Worm (Caenorhabditis elegans) whole organism, L2 larva: Measurements from ENCODE around the gene R01H2.2.

Experiments used
- C34F6.9 ChIP-seq: fragments of 150-350 bp; optimal IDR thresholded peaks from 2 replicates; lab custom pipeline; 2014; ENCODE audit warnings: missing biosample characterization, missing genetic modification characterization
- F13H6.1 ChIP-seq: sonication (generic microtip); optimal IDR thresholded peaks from 2 replicates; lab custom pipeline; 2016; ENCODE audit warnings: missing genetic modification characterization, missing compliant biosample characterization
- R02D3.7 ChIP-seq: fragments of 150-350 bp; optimal IDR thresholded peaks from 2 replicates; lab custom pipeline; 2014; ENCODE audit warnings: missing biosample characterization, missing genetic modification characterization
- Y55F3AM.14 ChIP-seq: fragments of 200-800 bp; sonication (Bioruptor generic); optimal IDR thresholded peaks from 2 replicates; lab custom pipeline; 2018; ENCODE audit warnings: mild to moderate bottlenecking, missing genetic modification characterization, missing compliant biosample characterization
- alr-1 ChIP-seq: fragments of 150-350 bp; optimal IDR thresholded peaks from 2 replicates; lab custom pipeline; 2014; ENCODE audit warnings: missing biosample characterization, missing genetic modification characterization
- ama-1 ChIP-seq: fragments of 150-350 bp; optimal IDR thresholded peaks from 2 replicates; lab custom pipeline; 2018; ENCODE audit warnings: inconsistent platforms
- blmp-1 ChIP-seq: sonication (generic microtip); optimal IDR thresholded peaks from 2 replicates; lab custom pipeline; 2017; ENCODE audit warnings: missing genetic modification characterization, mild to moderate bottlenecking, missing compliant biosample characterization, antibody characterized with exemption, moderate library complexity; ENCODE audit not compliant: insufficient read depth
- ceh-16 ChIP-seq: fragments of 150-350 bp; optimal IDR thresholded peaks from 2 replicates; lab custom pipeline; 2014; ENCODE audit warnings: missing biosample characterization, missing genetic modification characterization
- ceh-82 ChIP-seq: fragments of 150-350 bp; optimal IDR thresholded peaks from 2 replicates; lab custom pipeline; 2014; ENCODE audit warnings: missing biosample characterization, missing genetic modification characterization
- dmd-4 ChIP-seq: sonication (generic microtip); optimal IDR thresholded peaks from 2 replicates; lab custom pipeline; 2017; ENCODE audit warnings: missing biosample characterization, missing genetic modification characterization
- elt-1 ChIP-seq: fragments of 150-350 bp; optimal IDR thresholded peaks from 2 replicates; lab custom pipeline; 2014; ENCODE audit warnings: missing biosample characterization, missing genetic modification characterization
- fos-1 ChIP-seq: fragments of 150-350 bp; optimal IDR thresholded peaks from 2 replicates; lab custom pipeline; 2014; ENCODE audit warnings: missing biosample characterization, missing genetic modification characterization
- lin-11 ChIP-seq: fragments of 150-350 bp; sonication (generic microtip); optimal IDR thresholded peaks from 2 replicates; lab custom pipeline; 2014; ENCODE audit warnings: missing biosample characterization, missing genetic modification characterization, inconsistent platforms, mixed read lengths
- lin-13 ChIP-seq: fragments of 150-350 bp; optimal IDR thresholded peaks from 2 replicates; lab custom pipeline; 2014; ENCODE audit warnings: missing biosample characterization, missing genetic modification reagents, missing genetic modification characterization
- lin-39 ChIP-seq: fragments of 150-350 bp; optimal IDR thresholded peaks from 2 replicates; lab custom pipeline; 2014; ENCODE audit warnings: missing biosample characterization, missing genetic modification reagents, missing genetic modification characterization
- lsy-2 ChIP-seq, 2 experiments: fragments of 150-350 bp in 1 of 2; sonication (generic microtip) in 1 of 2; optimal IDR thresholded peaks; 2 replicates each; lab custom pipeline; 2014 to 2017; ENCODE audit warnings: missing biosample characterization in 2 of 2, missing genetic modification characterization in 2 of 2
- mab-5 ChIP-seq: fragments of 150-350 bp; optimal IDR thresholded peaks from 2 replicates; lab custom pipeline; 2014; ENCODE audit warnings: missing biosample characterization, missing genetic modification characterization
- mbf-1 ChIP-seq: sonication (generic microtip); optimal IDR thresholded peaks from 2 replicates; lab custom pipeline; 2017; ENCODE audit warnings: missing biosample characterization, missing genetic modification characterization
- nhr-10 ChIP-seq: sonication (generic microtip); optimal IDR thresholded peaks from 2 replicates; lab custom pipeline; 2017; ENCODE audit warnings: missing biosample characterization, missing genetic modification characterization
- nhr-129 ChIP-seq: fragments of 150-350 bp; optimal IDR thresholded peaks from 2 replicates; lab custom pipeline; 2014; ENCODE audit warnings: missing biosample characterization, missing genetic modification characterization
- nhr-21 ChIP-seq: fragments of 150-350 bp; optimal IDR thresholded peaks from 2 replicates; lab custom pipeline; 2014; ENCODE audit warnings: missing biosample characterization, missing genetic modification characterization
- nhr-23 ChIP-seq: fragments of 150-350 bp; optimal IDR thresholded peaks from 2 replicates; lab custom pipeline; 2014; ENCODE audit warnings: missing biosample characterization, missing genetic modification reagents, missing genetic modification characterization
- nhr-6 ChIP-seq: fragments of 150-350 bp; optimal IDR thresholded peaks from 2 replicates; lab custom pipeline; 2014; ENCODE audit warnings: missing biosample characterization, missing genetic modification characterization
- nhr-77 ChIP-seq: fragments of 150-350 bp; optimal IDR thresholded peaks from 2 replicates; lab custom pipeline; 2014; ENCODE audit warnings: missing biosample characterization, missing genetic modification characterization
- peb-1 ChIP-seq: fragments of 150-350 bp; optimal IDR thresholded peaks from 2 replicates; lab custom pipeline; 2014; ENCODE audit warnings: missing biosample characterization, missing genetic modification characterization
- skn-1 ChIP-seq: sonication (generic microtip); optimal IDR thresholded peaks from 2 replicates; lab custom pipeline; 2017; ENCODE audit warnings: missing biosample characterization, missing genetic modification characterization
- sma-9 ChIP-seq, 2 experiments: fragments of 150-350 bp in 1 of 2; sonication (generic microtip) in 1 of 2; optimal IDR thresholded peaks; 2 replicates each; lab custom pipeline; 2014 to 2016; ENCODE audit warnings: missing genetic modification characterization in 2 of 2, mild to moderate bottlenecking in 1 of 2, missing biosample characterization in 1 of 2, missing compliant biosample characterization in 1 of 2, missing genetic modification reagents in 1 of 2, moderate library complexity in 1 of 2
- unc-39 ChIP-seq: fragments of 150-350 bp; optimal IDR thresholded peaks from 2 replicates; lab custom pipeline; 2014; ENCODE audit warnings: missing biosample characterization, missing genetic modification characterization
- unc-55 ChIP-seq: fragments of 150-350 bp; sonication (generic microtip); optimal IDR thresholded peaks from 3 replicates; lab custom pipeline; 2014; ENCODE audit warnings: missing biosample characterization, missing genetic modification reagents, missing genetic modification characterization
- unc-62 ChIP-seq: fragments of 150-350 bp; optimal IDR thresholded peaks from 2 replicates; lab custom pipeline; 2014; ENCODE audit warnings: missing biosample characterization, missing genetic modification reagents, missing genetic modification characterization
- zag-1 ChIP-seq: fragments of 150-350 bp; optimal IDR thresholded peaks from 2 replicates; lab custom pipeline; 2014; ENCODE audit warnings: missing biosample characterization, missing genetic modification characterization
- ztf-1 ChIP-seq: fragments of 200-800 bp; sonication (Bioruptor generic); conservative IDR thresholded peaks from 2 replicates; pipeline ENCODE4 v1.3.6; 2022; ENCODE audit warnings: missing genetic modification characterization, missing compliant biosample characterization
- ztf-11 ChIP-seq: sonication (generic microtip); optimal IDR thresholded peaks from 2 replicates; lab custom pipeline; 2017; ENCODE audit warnings: missing biosample characterization, missing genetic modification characterization
- ztf-4 ChIP-seq: fragments of 150-350 bp; optimal IDR thresholded peaks from 2 replicates; lab custom pipeline; 2014; ENCODE audit warnings: missing biosample characterization, missing genetic modification characterization

R01H2.2 gene

ce11 chrIII:7095156-7095555, 38.8 kb downstream of the R01H2.2 start, which contains the start of gene nhr-9:
Gene nhr-9 (plus strand): TSS chrIII:7095462.
- TF ChIP-seq lsy-2 (tag; optimal IDR thresholded peaks at IDR 0.05; lab: Kevin White, UChicago) (peak in 1 of 2 experiments; percentile 4), sma-9 (GFP tag; optimal IDR thresholded peaks at IDR 0.05; lab: Kevin White, UChicago) (peak; percentile 20), sma-9 (tag; optimal IDR thresholded peaks at IDR 0.05; lab: Kevin White, UChicago) (no peak), elt-1 (tag; lab: Kevin White, UChicago) (no peak)

ce11 chrIII:7096481-7096880, 40.1 kb downstream of the R01H2.2 start:
- TF ChIP-seq nhr-129 (tag; lab: Kevin White, UChicago) (no peak), dmd-4 (no peak), mbf-1 (tag; lab: Kevin White, UChicago) (no peak), lin-11 (tag; lab: Kevin White, UChicago) (no peak), C34F6.9 (tag; lab: Kevin White, UChicago) (no peak), lin-39 (tag; lab: Kevin White, UChicago) (no peak), blmp-1 (tag; lab: Kevin White, UChicago) (no peak), nhr-23 (no peak), mab-5 (no peak), nhr-77 (tag; lab: Kevin White, UChicago) (no peak), Y55F3AM.14 (GFP tag; lab: Kevin White, UChicago) (no peak), unc-55 (no peak), ztf-1 (GFP tag; lab: Robert Waterston, UW) (no peak), F13H6.1 (tag; lab: Kevin White, UChicago) (no peak), peb-1 (tag; lab: Kevin White, UChicago) (no peak), zag-1 (tag; lab: Kevin White, UChicago) (no peak), ceh-82 (tag; lab: Kevin White, UChicago) (no peak)

ce11 chrIII:7100001-7100400, 43.7 kb downstream of the R01H2.2 start, which contains the start of gene ZK418.11:
Gene ZK418.11 (plus strand): TSS chrIII:7100289.
- TF ChIP-seq ama-1 (lab: Kevin White, UChicago) (no peak), peb-1 (tag; lab: Kevin White, UChicago) (no peak), unc-39 (no peak), alr-1 (no peak), sma-9 (GFP tag; optimal IDR thresholded peaks at IDR 0.05; lab: Kevin White, UChicago) (no peak), sma-9 (tag; optimal IDR thresholded peaks at IDR 0.05; lab: Kevin White, UChicago) (no peak), fos-1 (no peak), unc-62 (GFP tag; lab: Kevin White, UChicago) (no peak), lin-39 (tag; lab: Kevin White, UChicago) (no peak), mbf-1 (tag; lab: Kevin White, UChicago) (no peak), nhr-10 (tag; lab: Kevin White, UChicago) (no peak), ztf-4 (tag; lab: Kevin White, UChicago) (no peak), R02D3.7 (tag; lab: Kevin White, UChicago) (no peak), skn-1 (tag; lab: Kevin White, UChicago) (no peak)

ce11 chrIII:7101814-7102477, 45.6 kb downstream of the R01H2.2 start:
- TF ChIP-seq lin-13 (GFP tag; lab: Kevin White, UChicago) (no peak), alr-1 (no peak), ztf-11 (tag; lab: Kevin White, UChicago) (no peak), sma-9 (GFP tag; optimal IDR thresholded peaks at IDR 0.05; lab: Kevin White, UChicago) (no peak), sma-9 (tag; optimal IDR thresholded peaks at IDR 0.05; lab: Kevin White, UChicago) (no peak), nhr-21 (tag; lab: Kevin White, UChicago) (no peak), peb-1 (tag; lab: Kevin White, UChicago) (no peak), skn-1 (tag; lab: Kevin White, UChicago) (no peak), blmp-1 (tag; lab: Kevin White, UChicago) (no peak), lin-39 (tag; lab: Kevin White, UChicago) (no peak), nhr-23 (no peak), ama-1 (lab: Kevin White, UChicago) (no peak), R02D3.7 (tag; lab: Kevin White, UChicago) (no peak), F13H6.1 (tag; lab: Kevin White, UChicago) (no peak), lsy-2 (tag; optimal IDR thresholded peaks at IDR 0.05; lab: Kevin White, UChicago) (no peak), dmd-4 (no peak), elt-1 (tag; lab: Kevin White, UChicago) (no peak), lin-11 (tag; lab: Kevin White, UChicago) (no peak), unc-62 (GFP tag; lab: Kevin White, UChicago) (no peak), nhr-6 (tag; lab: Kevin White, UChicago) (no peak), ceh-16 (no peak)
- TF ChIP-seq, all 48 proteins: peak for 0
